Fruit fly (Drosophila melanogaster) S2 (cell line): ENCODE results near the gene CG8478.

Source experiments
- CG8478 ChIP-seq: fragments of >200 bp; optimal IDR thresholded peaks from 2 replicates; lab custom pipeline; 2018
- CTCF ChIP-seq, 2 experiments: fragments of >200 bp; optimal IDR thresholded peaks; 2 replicates each; lab custom pipeline; 2018

The CG8478 gene

dm6 chr3R:9762955-9763931 is at the start of gene CG8478, which contains the start of gene Snap24:
Gene CG8478, plus strand, starts transcription at chr3R:9763650.
Gene Snap24, minus strand, starts transcription at chr3R:9763150.
- TF ChIP-seq CG8478 (lab: Kevin White, UChicago) = no peak

DNA sequence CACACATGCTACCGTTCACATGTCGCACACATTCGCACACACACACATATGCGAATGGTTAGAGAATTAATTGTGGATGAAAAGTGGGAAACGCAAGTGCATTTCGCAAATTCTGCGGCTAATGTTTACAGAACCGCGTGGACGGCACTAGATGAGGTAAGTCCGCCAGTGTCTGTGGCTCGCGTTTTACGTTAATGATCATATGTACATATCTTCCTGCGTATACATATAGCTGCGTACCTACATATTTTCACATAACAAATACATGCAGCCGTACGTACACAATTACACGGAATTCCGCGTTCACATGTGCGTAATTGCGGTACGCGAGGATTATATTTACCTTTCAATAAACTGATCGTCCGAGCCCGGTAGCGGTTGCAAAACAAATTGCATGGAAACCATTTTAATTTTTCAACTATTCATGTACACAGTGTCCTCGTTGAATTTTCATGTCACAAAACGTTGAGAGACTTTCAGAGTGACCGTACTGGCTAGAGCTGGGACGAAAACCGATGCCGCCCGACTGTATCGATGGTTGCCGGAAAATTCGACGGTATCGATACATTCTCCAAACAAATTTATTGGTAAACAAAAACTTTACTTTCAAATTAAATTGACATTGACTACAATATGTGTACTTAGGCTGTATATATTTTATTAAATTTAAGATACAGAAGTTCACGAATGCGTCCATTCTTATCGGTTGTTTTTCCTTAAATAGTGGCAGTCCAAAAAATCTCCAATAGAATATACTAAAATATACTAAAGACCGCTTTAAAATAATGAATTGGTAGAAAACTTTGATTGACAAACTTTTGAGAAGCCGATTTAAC is 38.1 kb upstream of the CG8478 start, which contains the start of gene hyd:
TSS of gene hyd (minus strand) at position 495 of the 836 bp plus-strand sequence.
- TF ChIP-seq CG8478 (lab: Kevin White, UChicago) (no peak), CTCF (optimal IDR thresholded peaks at IDR 0.05; lab: Kevin White, UChicago) (no peak)

dm6 chr3R:9730784-9731183 is 32.7 kb upstream of the CG8478 start, which contains the start of gene FoxP:
Gene FoxP, minus strand, starts transcription at chr3R:9730872.
- TF ChIP-seq CG8478 (lab: Kevin White, UChicago) (no peak), CTCF (optimal IDR thresholded peaks at IDR 0.05; lab: Kevin White, UChicago) (no peak)

DNA sequence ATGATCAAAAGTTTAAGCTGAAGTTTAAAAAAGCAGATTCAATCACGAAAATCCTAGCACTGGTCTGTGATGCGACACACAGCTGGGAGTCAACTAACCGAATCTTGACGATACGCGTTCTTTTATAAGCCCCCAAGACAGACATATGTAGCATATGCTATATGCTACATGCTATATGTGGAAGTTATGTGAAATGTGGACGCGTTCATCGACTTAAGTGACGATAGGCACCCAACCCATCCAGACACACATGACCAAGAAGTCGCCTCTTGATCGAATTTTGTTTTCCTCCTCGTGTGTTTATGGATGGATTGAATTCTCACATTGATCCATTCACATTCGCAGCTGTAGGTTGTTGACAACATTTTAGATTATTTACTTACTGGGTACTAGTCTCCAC is 30.3 kb upstream of the CG8478 start, which contains the start of gene alphaTub85E:
TSS of gene alphaTub85E (minus strand) at position 101 of the 400 bp plus-strand sequence.
- TF ChIP-seq CTCF (optimal IDR thresholded peaks at IDR 0.05; lab: Kevin White, UChicago) = no peak
- no peak for TF ChIP-seq CG8478 (lab: Kevin White, UChicago)

DNA sequence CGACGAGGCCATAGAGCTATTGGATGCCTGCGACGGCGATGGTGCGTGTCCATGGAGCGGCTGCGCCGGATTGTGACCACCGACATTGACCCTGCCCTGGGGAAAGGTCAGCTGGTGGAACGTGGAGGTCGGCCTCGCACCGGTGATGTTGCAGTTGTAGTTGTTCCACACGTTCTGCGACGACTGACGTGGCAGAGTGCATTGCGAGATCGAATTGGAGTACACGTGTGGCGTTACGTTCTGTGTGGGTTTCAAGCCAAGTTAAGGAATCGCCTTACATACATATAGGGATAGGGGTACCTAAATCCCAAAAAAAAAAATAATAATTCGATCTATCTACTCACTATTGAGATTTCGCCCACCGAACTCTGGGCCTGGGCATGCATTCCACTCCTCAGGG is 28.3 kb upstream of the CG8478 start:
- no peak for TF ChIP-seq CTCF (optimal IDR thresholded peaks at IDR 0.05; lab: Kevin White, UChicago)
- TF ChIP-seq CG8478 (lab: Kevin White, UChicago) = no peak

DNA sequence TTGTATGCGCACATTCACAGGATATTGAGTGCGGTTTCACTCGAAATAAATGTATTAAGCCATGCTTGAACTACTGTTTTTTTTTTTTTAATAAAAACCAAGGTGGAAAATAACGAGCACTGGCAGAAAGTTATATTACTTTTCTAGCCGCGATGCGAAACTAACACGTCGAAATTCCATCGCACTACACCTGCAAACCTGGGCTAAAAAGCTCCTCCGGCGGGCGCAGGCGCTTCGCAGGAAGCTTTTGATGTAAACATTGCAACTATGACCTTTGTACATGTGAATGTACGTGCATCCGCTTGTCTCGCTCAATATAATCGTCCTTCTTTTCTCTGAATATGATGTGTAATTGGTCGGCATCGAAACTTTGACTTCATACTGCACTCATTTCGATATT is 23.7 kb upstream of the CG8478 start, which contains the start of gene side-VII:
TSS of gene side-VII (minus strand) at position 187 of the 400 bp plus-strand sequence.
- no peak for TF ChIP-seq CTCF (optimal IDR thresholded peaks at IDR 0.05; lab: Kevin White, UChicago)
- TF ChIP-seq CG8478 (lab: Kevin White, UChicago) = no peak

dm6 chr3R:9740713-9741112 is 22.7 kb upstream of the CG8478 start, which contains the start of gene Pnn:
Gene Pnn, plus strand, starts transcription at chr3R:9740899.
- no peak for TF ChIP-seq CG8478 (lab: Kevin White, UChicago)

DNA sequence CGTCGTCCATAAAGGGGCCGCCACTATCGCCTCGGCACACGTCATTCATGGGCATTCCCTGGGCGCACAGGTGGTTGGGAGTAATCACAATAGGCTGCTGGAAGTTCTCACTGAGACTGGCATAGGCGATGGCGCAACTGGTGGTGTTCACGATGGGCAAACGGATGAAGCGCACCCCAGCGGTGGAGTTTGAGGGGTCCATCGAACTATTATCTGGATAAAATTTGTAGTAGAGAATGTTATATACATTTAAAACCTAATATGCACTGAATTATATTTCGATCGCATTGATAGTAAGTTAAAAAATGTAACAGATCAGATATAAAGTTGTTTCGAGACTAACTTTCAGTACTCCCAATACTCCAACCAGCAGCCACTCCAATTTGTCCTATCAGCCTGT is 20.2 kb upstream of the CG8478 start, which contains the start of gene CG31415:
TSS of gene CG31415 (plus strand) at position 301 of the 400 bp plus-strand sequence.
- TF ChIP-seq CTCF (optimal IDR thresholded peaks at IDR 0.05; lab: Kevin White, UChicago) (no peak), CG8478 (lab: Kevin White, UChicago) (no peak)

DNA sequence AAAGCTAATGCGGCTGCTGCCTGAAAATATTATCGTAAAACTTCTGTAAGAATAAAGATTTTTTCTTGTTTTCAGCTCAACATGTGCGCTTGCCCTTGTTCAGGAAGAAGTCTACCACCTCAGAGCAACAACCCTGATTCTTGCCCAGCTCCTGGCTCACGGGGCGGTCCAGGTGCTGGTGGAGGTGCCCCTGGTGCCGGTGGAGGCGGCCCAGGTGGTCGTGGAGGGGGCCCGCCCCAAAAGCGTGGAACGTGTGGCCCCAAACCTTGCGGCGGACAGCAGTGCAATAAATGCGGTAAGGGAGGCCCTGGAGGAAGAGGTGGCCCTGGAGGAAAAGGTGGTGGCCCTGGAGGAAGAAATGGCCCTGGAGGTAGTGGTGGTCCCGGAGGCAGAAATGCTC is 19.5 kb upstream of the CG8478 start:
- TF ChIP-seq CTCF (optimal IDR thresholded peaks at IDR 0.05; lab: Kevin White, UChicago) (no peak), CG8478 (lab: Kevin White, UChicago) (no peak)

dm6 chr3R:9745442-9745841 is 18.0 kb upstream of the CG8478 start:
- TF ChIP-seq CG8478 (lab: Kevin White, UChicago) (no peak), CTCF (optimal IDR thresholded peaks at IDR 0.05; lab: Kevin White, UChicago) (no peak)

- TF ChIP-seq CG8478 (lab: Kevin White, UChicago) (no peak), CTCF (optimal IDR thresholded peaks at IDR 0.05; lab: Kevin White, UChicago) (no peak)
Measured at dm6 chr3R:9746267-9746666, 17.2 kb upstream of the CG8478 start, which contains the start of gene CG34409. Gene CG34409, minus strand, starts transcription at chr3R:9746367.

dm6 chr3R:9747272-9747874 is 16.1 kb upstream of the CG8478 start, which contains the start of gene CG12948:
Gene CG12948, minus strand, starts transcription at chr3R:9747744.
- TF ChIP-seq CG8478 (lab: Kevin White, UChicago) = no peak
- no peak for TF ChIP-seq CTCF (optimal IDR thresholded peaks at IDR 0.05; lab: Kevin White, UChicago)

- no peak for TF ChIP-seq CTCF (optimal IDR thresholded peaks at IDR 0.05; lab: Kevin White, UChicago)
- no peak for TF ChIP-seq CG8478 (lab: Kevin White, UChicago)
Measured at dm6 chr3R:9747875-9747899, 15.8 kb upstream of the CG8478 start, which contains the start of gene PpD3. Gene PpD3, plus strand, starts transcription at chr3R:9747875.

DNA sequence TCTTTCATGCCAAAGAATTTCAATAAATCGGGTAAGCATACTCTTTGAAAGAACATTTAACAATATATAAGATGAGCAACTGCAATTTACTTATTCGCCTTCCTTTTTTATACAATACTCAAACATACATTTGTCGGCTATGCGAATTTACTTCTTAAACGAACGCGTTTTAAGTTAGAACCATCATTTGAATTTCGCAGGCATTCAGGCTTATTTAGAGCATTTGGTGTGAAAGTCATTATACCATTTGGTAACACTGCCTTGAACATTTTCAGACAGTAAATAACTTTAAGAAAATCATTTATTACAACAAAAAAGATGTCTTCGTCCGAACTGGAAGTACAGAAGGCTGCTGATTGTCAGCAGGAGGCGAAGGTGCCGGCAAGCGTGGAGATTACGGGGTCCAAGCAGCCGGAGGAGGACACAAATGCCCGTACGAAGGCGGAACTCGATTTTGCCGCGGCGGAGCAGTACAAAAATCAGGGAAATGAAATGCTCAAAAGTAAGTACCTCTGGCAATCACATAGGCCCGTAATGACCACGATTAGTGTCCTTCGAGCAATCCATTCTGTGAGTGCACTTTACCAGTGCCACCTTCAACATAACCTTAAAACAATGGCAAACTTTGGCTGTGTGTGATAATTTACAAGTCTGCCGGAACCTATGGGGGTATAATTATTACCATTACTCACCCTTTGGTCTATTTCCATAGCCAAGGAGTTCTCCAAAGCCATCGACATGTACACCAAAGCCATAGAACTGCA is 15.4 kb upstream of the CG8478 start:
- TF ChIP-seq CG8478 (lab: Kevin White, UChicago) = no peak
- TF ChIP-seq CTCF (optimal IDR thresholded peaks at IDR 0.05; lab: Kevin White, UChicago) = no peak
